Worm (Caenorhabditis elegans) whole organism, L1 larva: Measurements from ENCODE around the gene cyp-13A5.

Experiments used
- nhr-11 ChIP-seq: fragments of 150-350 bp; optimal IDR thresholded peaks from 2 replicates; lab custom pipeline; 2014; ENCODE audit warnings: missing biosample characterization, missing genetic modification characterization
- unc-62 ChIP-seq: fragments of 150-350 bp; optimal IDR thresholded peaks from 2 replicates; lab custom pipeline; 2014; ENCODE audit warnings: missing biosample characterization, missing genetic modification reagents, missing genetic modification characterization

DNA sequence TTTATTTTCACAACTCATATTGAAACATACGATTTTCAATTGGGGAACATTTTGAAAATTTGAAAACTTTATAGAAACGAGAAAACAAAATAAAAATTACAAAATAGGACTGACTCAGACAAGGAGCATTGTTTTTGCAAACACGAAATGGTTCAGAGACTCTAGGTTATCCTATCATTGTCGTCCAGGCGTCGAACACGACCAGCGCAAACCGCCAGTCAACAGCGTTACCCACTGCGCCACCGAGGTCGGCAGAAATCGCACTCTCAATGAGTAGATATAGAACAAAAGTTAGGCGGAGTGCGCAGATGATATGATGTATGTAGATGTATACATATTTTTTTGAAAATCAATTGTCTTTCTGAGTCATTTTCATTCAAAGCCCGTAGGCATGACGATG, 25.5 kb downstream of the cyp-13A5 start:
- TF ChIP-seq unc-62 (GFP tag; lab: Kevin White, UChicago) = no peak
- no peak for TF ChIP-seq nhr-11 (tag; lab: Kevin White, UChicago)
